Fruit fly (Drosophila melanogaster) whole organism, embryonic: Measurements from ENCODE around the gene Fmr1.

Experiments used
- C15 ChIP-seq: fragments of 200-800 bp; sonication (Bioruptor generic); IDR thresholded peaks from 3 replicates; pipeline ENCODE4 v1.3.6; 2022; ENCODE audit warnings: missing biosample characterization, missing genetic modification characterization
- CG17829 ChIP-seq: fragments of 200-800 bp; optimal IDR thresholded peaks from 2 replicates; lab custom pipeline; 2019; ENCODE audit warnings: missing biosample characterization, mild to moderate bottlenecking, missing genetic modification characterization, moderate library complexity
- CG5953 ChIP-seq: fragments of 200-800 bp; sonication (Bioruptor generic); IDR thresholded peaks from 2 replicates; pipeline ENCODE4 v1.3.6; 2022; ENCODE audit warnings: missing biosample characterization, missing genetic modification characterization
- CG6854 ChIP-seq: fragments of 200-800 bp; sonication (Bioruptor generic); optimal IDR thresholded peaks from 3 replicates; lab custom pipeline; 2017; ENCODE audit warnings: missing biosample characterization, mild to moderate bottlenecking, missing genetic modification characterization
- Doc3 ChIP-seq: fragments of 200-800 bp; sonication (Bioruptor generic); IDR thresholded peaks from 3 replicates; pipeline ENCODE4 v1.3.6; 2022; ENCODE audit warnings: missing biosample characterization, missing genetic modification characterization; ENCODE audit not compliant: partially characterized antibody
- Mrtf ChIP-seq: fragments of 200-800 bp; sonication (Bioruptor generic); IDR thresholded peaks from 3 replicates; pipeline ENCODE4 v1.3.6; 2022; ENCODE audit warnings: missing biosample characterization, missing genetic modification characterization
- sim ChIP-seq: fragments of 200-800 bp; sonication (Bioruptor generic); IDR thresholded peaks from 2 replicates; pipeline ENCODE4 v1.3.6; 2022; ENCODE audit warnings: missing biosample characterization, missing genetic modification characterization

dm6 chr3R:10130091-10130490 is 20.2 kb upstream of the Fmr1 start:
- TF ChIP-seq sim (GFP tag; lab: Robert Waterston, UW) (0 out of 2 replicates have a peak, but pooled peaks have one; percentile 24), Doc3 (GFP tag; lab: Robert Waterston, UW) (no peak), CG17829 (tag; lab: Kevin White, UChicago) (peak; percentile 62), CG6854 (GFP tag; lab: Kevin White, UChicago) (peak; percentile 15), C15 (GFP tag; lab: Robert Waterston, UW) (no peak), CG5953 (GFP tag; lab: Robert Waterston, UW) (peak; percentile 54; the same call in 1 of the 2 replicates), Mrtf (no peak)
